Fruit fly (Drosophila melanogaster): ENCODE measurements around the gene CG5342.

Gene CG5342

DNA sequence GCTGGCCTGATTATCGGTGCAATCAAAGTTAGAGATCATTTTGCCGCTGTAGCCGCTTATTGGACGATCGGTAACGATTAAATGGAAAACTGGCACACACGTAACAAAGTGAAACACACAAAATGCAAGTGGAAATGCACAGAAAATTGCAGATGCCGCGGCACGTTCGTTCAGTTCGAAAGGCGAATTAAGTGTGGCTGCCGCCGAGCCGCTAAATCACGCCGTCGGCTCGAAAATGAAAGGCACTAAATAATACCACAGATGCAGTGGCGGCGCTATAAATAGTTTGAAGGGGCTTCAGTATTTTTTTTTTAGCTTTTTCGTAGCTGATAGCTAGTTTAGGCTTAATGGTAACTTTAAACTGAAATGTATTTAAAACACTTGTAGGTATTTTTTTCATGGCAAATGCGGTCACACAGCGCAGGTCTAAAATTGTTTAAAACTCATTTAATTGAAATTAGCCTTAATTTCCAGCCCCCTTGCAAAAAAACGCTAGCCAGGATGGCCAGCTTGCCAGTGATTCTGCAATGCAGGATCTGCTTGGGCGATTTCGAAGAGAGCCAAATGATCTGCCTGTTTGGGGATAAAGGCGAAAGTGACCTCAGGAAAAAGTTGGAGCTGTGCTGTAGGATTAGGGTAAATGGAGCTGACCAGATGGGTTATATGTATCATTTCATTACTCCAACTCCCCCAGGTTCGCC, 41.2 kb downstream of the CG5342 start, which contains the start of the genes Jupiter and CG14710 (continued):
- TF ChIP-seq br (optimal IDR thresholded peaks at IDR 0.05) (no peak), CG15514 (GFP tag; optimal IDR thresholded peaks at IDR 0.05) (peak; percentile 80), CG6813 (GFP tag; optimal IDR thresholded peaks at IDR 0.05) (no peak), dm (GFP tag; optimal IDR thresholded peaks at IDR 0.05) (peak; percentile 80), Hr51 (GFP tag; optimal IDR thresholded peaks at IDR 0.05) (peak; percentile 23 to 69), az2 (GFP tag; optimal IDR thresholded peaks at IDR 0.05) (peak; percentile 68), sob (GFP tag; IDR thresholded peaks at IDR 0.05) (peak; percentile 78), Hey (tag; optimal IDR thresholded peaks at IDR 0.05) (no peak), CG33213 (GFP tag; optimal IDR thresholded peaks at IDR 0.05) (peak; percentile 97), Camta (GFP tag; optimal IDR thresholded peaks at IDR 0.05) (peak; percentile 27), croc (GFP tag; conservative IDR thresholded peaks at IDR 0.05) (0 out of 3 replicates have a peak, but pooled peaks have one; percentile 42), CG2875 (GFP tag; optimal IDR thresholded peaks at IDR 0.05) (no peak), lmd (GFP tag; IDR thresholded peaks at IDR 0.05) (peak; percentile 63; the same call in 1 of the 2 replicates), Med (GFP tag) (peak; percentile 97), CG31224 (GFP tag; IDR thresholded peaks at IDR 0.05) (no peak), wdn (GFP tag; IDR thresholded peaks at IDR 0.05) (0 out of 2 replicates have a peak, but pooled peaks have one; percentile 37), CG17328 (GFP tag; IDR thresholded peaks at IDR 0.05) (peak; percentile 66), jing (GFP tag; optimal IDR thresholded peaks at IDR 0.05) (peak; percentile 13), CG17385 (GFP tag; optimal IDR thresholded peaks at IDR 0.05) (no peak), CG2129 (GFP tag; IDR thresholded peaks at IDR 0.05; ENCODE audit: partially characterized antibody) (no peak), Lpt (GFP tag; optimal IDR thresholded peaks at IDR 0.05) (no peak), ken (GFP tag; IDR thresholded peaks at IDR 0.05) (peak; percentile 86), Spps (tag; optimal IDR thresholded peaks at IDR 0.05) (no peak), zf30C (GFP tag; optimal IDR thresholded peaks at IDR 0.05) (peak; percentile 13), CG17186 (GFP tag; optimal IDR thresholded peaks at IDR 0.05) (peak; percentile 18), pzg (GFP tag; optimal IDR thresholded peaks at IDR 0.05) (peak; percentile 99), ato (GFP tag; IDR thresholded peaks at IDR 0.05; ENCODE audit: partially characterized antibody) (no peak), grau (tag; optimal IDR thresholded peaks at IDR 0.05) (peak; percentile 65), CG11456 (GFP tag; IDR thresholded peaks at IDR 0.05) (peak; percentile 84), odd (GFP tag; optimal IDR thresholded peaks at IDR 0.05) (no peak), sna (GFP tag; IDR thresholded peaks at IDR 0.05; ENCODE audit: partially characterized antibody) (no peak), al (GFP tag; IDR thresholded peaks at IDR 0.05) (peak; percentile 50; the same call in 1 of the 2 replicates), mam (GFP tag; optimal IDR thresholded peaks at IDR 0.05) (peak; percentile 89), CG34422 (GFP tag; IDR thresholded peaks at IDR 0.05) (peak; percentile 86), CG4404 (GFP tag; IDR thresholded peaks at IDR 0.05) (peak; percentile 57), kah (GFP tag; optimal IDR thresholded peaks at IDR 0.05) (no peak), CG9437 (GFP tag; optimal IDR thresholded peaks at IDR 0.05) (no peak), sqz (GFP tag; optimal IDR thresholded peaks at IDR 0.05) (no peak), E2f1 (GFP tag; IDR thresholded peaks at IDR 0.05) (peak; percentile 41; the same call in 1 of the 2 replicates), crol (GFP tag; IDR thresholded peaks at IDR 0.05) (no peak), insv (GFP tag; optimal IDR thresholded peaks at IDR 0.05) (peak in 1 of 2 experiments; percentile 27), CG2199 (GFP tag; IDR thresholded peaks at IDR 0.05) (no peak), CG10321 (GFP tag; IDR thresholded peaks at IDR 0.05) (no peak), Dll (GFP tag; IDR thresholded peaks at IDR 0.05; ENCODE audit: partially characterized antibody) (peak; percentile 40; the same call in 1 of the 4 replicates), tio (GFP tag; optimal IDR thresholded peaks at IDR 0.05) (no peak), scrt (GFP tag; optimal IDR thresholded peaks at IDR 0.05) (no peak), gsb-n (tag; optimal IDR thresholded peaks at IDR 0.05) (no peak), Ssrp (tag; optimal IDR thresholded peaks at IDR 0.05) (peak; percentile 40), GATAe (GFP tag; conservative IDR thresholded peaks at IDR 0.05) (no peak)

Data from whole organism, embryonic.